Worm (Caenorhabditis elegans) whole organism, L4 larva: ENCODE measurements around the gene asm-3.

Experiments
- F10B5.3 ChIP-seq: sonication (generic microtip); optimal IDR thresholded peaks from 2 replicates; lab custom pipeline; 2016; ENCODE audit warnings: mild to moderate bottlenecking, missing genetic modification characterization, missing compliant biosample characterization
- Y48G9A.11 ChIP-seq: fragments of 200-800 bp; sonication (Bioruptor generic); IDR thresholded peaks from 2 replicates; pipeline ENCODE4 v1.3.6; 2022; ENCODE audit warnings: missing genetic modification reagents, missing genetic modification characterization, missing compliant biosample characterization
- Y75B8A.6 ChIP-seq: fragments of 200-800 bp; sonication (Bioruptor generic); IDR thresholded peaks from 2 replicates; pipeline ENCODE4 v1.3.6; 2022; ENCODE audit warnings: missing genetic modification reagents, missing genetic modification characterization, missing compliant biosample characterization
- attf-4 ChIP-seq: sonication (generic microtip); optimal IDR thresholded peaks from 3 replicates; lab custom pipeline; 2017; ENCODE audit warnings: missing biosample characterization, missing genetic modification characterization
- ceh-20 ChIP-seq: fragments of 200-800 bp; sonication (Bioruptor generic); IDR thresholded peaks from 2 replicates; pipeline ENCODE4 v1.3.6; 2022; ENCODE audit warnings: missing genetic modification reagents, missing genetic modification characterization, missing compliant biosample characterization
- ceh-28 ChIP-seq: fragments of 150-350 bp; optimal IDR thresholded peaks from 2 replicates; lab custom pipeline; 2014; ENCODE audit warnings: missing biosample characterization, missing genetic modification reagents, missing genetic modification characterization
- ceh-32 ChIP-seq: sonication (generic microtip); optimal IDR thresholded peaks from 2 replicates; lab custom pipeline; 2016; ENCODE audit warnings: mild to moderate bottlenecking, missing genetic modification characterization, missing compliant biosample characterization; ENCODE audit not compliant: poor library complexity
- ceh-44 ChIP-seq: fragments of 200-800 bp; sonication (Bioruptor generic); IDR thresholded peaks from 2 replicates; pipeline ENCODE4 v1.3.6; 2022; ENCODE audit warnings: missing genetic modification reagents, missing genetic modification characterization, missing compliant biosample characterization
- ces-1 ChIP-seq: fragments of 150-350 bp; sonication (generic microtip); optimal IDR thresholded peaks from 4 replicates; lab custom pipeline; 2014; ENCODE audit warnings: missing biosample characterization, missing genetic modification reagents, missing genetic modification characterization
- ctbp-1 ChIP-seq: fragments of 200-800 bp; sonication (Bioruptor generic); IDR thresholded peaks from 2 replicates; pipeline ENCODE4 v1.3.6; 2022; ENCODE audit warnings: missing genetic modification reagents, missing genetic modification characterization, missing compliant biosample characterization
- daf-16 ChIP-seq, 3 experiments: sonication (generic microtip); optimal IDR thresholded peaks; 2 replicates each; lab custom pipeline; 2016 to 2017; ENCODE audit warnings: missing genetic modification characterization in 3 of 3, missing genetic modification reagents in 3 of 3, mild to moderate bottlenecking in 2 of 3, missing compliant biosample characterization in 2 of 3, missing biosample characterization in 1 of 3, moderate library complexity in 1 of 3
- daf-8 ChIP-seq: fragments of 200-800 bp; sonication (Bioruptor generic); IDR thresholded peaks from 2 replicates; pipeline ENCODE4 v1.3.6; 2022; ENCODE audit warnings: missing genetic modification characterization, missing compliant biosample characterization
- dmd-6 ChIP-seq: fragments of 200-800 bp; sonication (Bioruptor generic); IDR thresholded peaks from 2 replicates; pipeline ENCODE4 v1.3.6; 2022; ENCODE audit warnings: missing genetic modification reagents, missing genetic modification characterization, missing compliant biosample characterization
- dmd-9 ChIP-seq: fragments of 200-800 bp; sonication (Bioruptor generic); IDR thresholded peaks from 2 replicates; pipeline ENCODE4 v1.3.6; 2022; ENCODE audit warnings: missing genetic modification reagents, missing genetic modification characterization, missing compliant biosample characterization
- egl-27 ChIP-seq: sonication (generic microtip); optimal IDR thresholded peaks from 3 replicates; lab custom pipeline; 2017; ENCODE audit warnings: missing biosample characterization, missing genetic modification reagents, missing genetic modification characterization
- fkh-10 ChIP-seq: fragments of 150-350 bp; optimal IDR thresholded peaks from 2 replicates; lab custom pipeline; 2014; ENCODE audit warnings: missing biosample characterization, missing genetic modification reagents, missing genetic modification characterization
- lin-1 ChIP-seq: fragments of 200-800 bp; sonication (Bioruptor generic); IDR thresholded peaks from 2 replicates; pipeline ENCODE4 v1.3.6; 2022; ENCODE audit warnings: missing genetic modification reagents, missing genetic modification characterization, missing compliant biosample characterization
- lin-13 ChIP-seq: fragments of 150-350 bp; optimal IDR thresholded peaks from 2 replicates; lab custom pipeline; 2014; ENCODE audit warnings: missing biosample characterization, missing genetic modification reagents, missing genetic modification characterization
- lin-29 ChIP-seq: fragments of 200-800 bp; sonication (Bioruptor generic); IDR thresholded peaks from 2 replicates; pipeline ENCODE4 v1.3.6; 2022; ENCODE audit warnings: missing genetic modification reagents, missing genetic modification characterization, missing compliant biosample characterization
- lsy-2 ChIP-seq, 2 experiments: fragments of 150-350 bp in 1 of 2; sonication (generic microtip) in 1 of 2; optimal IDR thresholded peaks; 2 replicates each; lab custom pipeline; 2014 to 2017; ENCODE audit warnings: missing biosample characterization in 2 of 2, missing genetic modification characterization in 2 of 2
- madf-5 ChIP-seq, 2 experiments: fragments of 200-800 bp; sonication (Bioruptor generic); IDR thresholded peaks; 2 replicates each; pipeline ENCODE4 v1.3.6; 2022; ENCODE audit warnings: missing compliant biosample characterization in 2 of 2, missing genetic modification characterization in 2 of 2
- mdt-29 ChIP-seq: fragments of 200-800 bp; sonication (Bioruptor generic); IDR thresholded peaks from 2 replicates; pipeline ENCODE4 v1.3.6; 2022; ENCODE audit warnings: missing genetic modification reagents, missing genetic modification characterization, missing compliant biosample characterization
- mxl-3 ChIP-seq: fragments of 200-800 bp; sonication (Bioruptor generic); optimal IDR thresholded peaks from 2 replicates; lab custom pipeline; 2018; ENCODE audit warnings: mild to moderate bottlenecking, missing genetic modification characterization, missing compliant biosample characterization
- nhr-11 ChIP-seq: fragments of 150-350 bp; optimal IDR thresholded peaks from 2 replicates; lab custom pipeline; 2014; ENCODE audit warnings: missing biosample characterization, missing genetic modification characterization
- nhr-237 ChIP-seq: sonication (generic microtip); optimal IDR thresholded peaks from 2 replicates; lab custom pipeline; 2017; ENCODE audit warnings: missing biosample characterization, missing genetic modification characterization
- nhr-25 ChIP-seq: sonication (generic microtip); optimal IDR thresholded peaks from 2 replicates; lab custom pipeline; 2017; ENCODE audit warnings: missing genetic modification characterization, mild to moderate bottlenecking, missing compliant biosample characterization, antibody characterized with exemption, moderate library complexity, borderline replicate concordance; ENCODE audit not compliant: insufficient read depth
- nhr-42 ChIP-seq: fragments of 200-800 bp; sonication (Bioruptor generic); IDR thresholded peaks from 2 replicates; pipeline ENCODE4 v1.3.6; 2022; ENCODE audit warnings: missing genetic modification characterization, missing compliant biosample characterization
- nhr-48 ChIP-seq: sonication (generic microtip); optimal IDR thresholded peaks from 2 replicates; lab custom pipeline; 2016; ENCODE audit warnings: mild to moderate bottlenecking, missing genetic modification characterization, missing compliant biosample characterization
- nhr-77 ChIP-seq: fragments of 150-350 bp; optimal IDR thresholded peaks from 2 replicates; lab custom pipeline; 2014; ENCODE audit warnings: missing biosample characterization, missing genetic modification characterization
- pqm-1 ChIP-seq: sonication (generic microtip); optimal IDR thresholded peaks from 2 replicates; lab custom pipeline; 2017; ENCODE audit warnings: missing biosample characterization, missing genetic modification characterization
- set-16 ChIP-seq: fragments of 200-800 bp; sonication (Bioruptor generic); IDR thresholded peaks from 2 replicates; pipeline ENCODE4 v1.3.6; 2022; ENCODE audit warnings: missing genetic modification reagents, missing genetic modification characterization, missing compliant biosample characterization
- tra-1 ChIP-seq: fragments of 200-800 bp; sonication (Bioruptor generic); IDR thresholded peaks from 2 replicates; pipeline ENCODE4 v1.3.6; 2022; ENCODE audit warnings: missing genetic modification reagents, missing genetic modification characterization, missing compliant biosample characterization
- unc-62 ChIP-seq, 3 experiments: fragments of 150-350 bp in 1 of 3; sonication (generic microtip); optimal IDR thresholded peaks in 2 of 3; peaks in 1 of 3; 1 replicate in 1 of 3; 2 replicates in 2 of 3; lab custom pipeline; 2014 to 2017; ENCODE audit warnings: missing biosample characterization in 3 of 3, missing genetic modification characterization in 3 of 3, missing genetic modification reagents in 3 of 3, missing genotype in 1 of 3
- zfp-2 ChIP-seq: sonication (generic microtip); optimal IDR thresholded peaks from 2 replicates; lab custom pipeline; 2016; ENCODE audit warnings: mild to moderate bottlenecking, missing genetic modification characterization, missing compliant biosample characterization
- ztf-11 ChIP-seq: fragments of 150-350 bp; optimal IDR thresholded peaks from 2 replicates; lab custom pipeline; 2014; ENCODE audit warnings: missing biosample characterization, missing genetic modification characterization

Gene asm-3

ce11 chrIV:563417-563816 lies 39.8 kb upstream of the asm-3 start:
- TF ChIP-seq daf-8 (GFP tag; lab: Robert Waterston, UW) = no peak
- peak; percentile 72 for TF ChIP-seq ces-1
- no peak for TF ChIP-seq nhr-237
- TF ChIP-seq ctbp-1 = 0 out of 2 replicates have a peak, but pooled peaks have one; percentile 23
- TF ChIP-seq egl-27 = no peak

DNA sequence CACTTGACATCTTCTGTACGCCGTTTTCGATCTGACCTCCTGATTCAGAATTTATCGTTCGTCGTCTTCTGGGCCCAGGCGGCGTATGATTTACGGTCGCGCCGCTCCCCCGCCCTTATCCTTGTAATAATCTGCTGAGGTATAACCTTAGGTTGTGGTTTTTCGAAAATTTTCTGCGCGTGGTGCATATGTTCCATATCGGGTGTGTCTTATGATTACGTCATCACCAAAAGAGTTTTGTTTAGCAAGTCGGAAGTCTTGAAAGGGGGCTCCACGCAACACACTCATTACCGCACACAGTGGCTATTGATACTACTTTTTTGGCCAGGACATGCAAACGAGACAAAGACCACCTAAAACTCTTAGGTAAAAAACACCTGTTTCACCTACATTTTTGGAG lies 37.2 kb upstream of the asm-3 start:
- TF ChIP-seq unc-62 (GFP tag; optimal IDR thresholded peaks at IDR 0.05 in 1 of 2; lab: Kevin White, UChicago) (peak in 1 of 2 experiments; percentile 83), unc-62 (tag; optimal IDR thresholded peaks at IDR 0.05; lab: Kevin White, UChicago) (no peak), F10B5.3 (tag; lab: Kevin White, UChicago) (no peak), madf-5 (GFP tag; IDR thresholded peaks at IDR 0.05; lab: Robert Waterston, UW) (no peak), Y48G9A.11 (GFP tag; lab: Robert Waterston, UW) (no peak), pqm-1 (no peak), lin-29 (GFP tag; lab: Robert Waterston, UW) (no peak), nhr-77 (no peak)

ce11 chrIV:560314-560713 lies 36.7 kb upstream of the asm-3 start:
- no peak for TF ChIP-seq ceh-44 (GFP tag; lab: Robert Waterston, UW)
- peak in 1 of 2 experiments; percentile 76 for TF ChIP-seq unc-62 (GFP tag; optimal IDR thresholded peaks at IDR 0.05 in 1 of 2; lab: Kevin White, UChicago)
- TF ChIP-seq unc-62 (tag; optimal IDR thresholded peaks at IDR 0.05; lab: Kevin White, UChicago) = no peak

DNA sequence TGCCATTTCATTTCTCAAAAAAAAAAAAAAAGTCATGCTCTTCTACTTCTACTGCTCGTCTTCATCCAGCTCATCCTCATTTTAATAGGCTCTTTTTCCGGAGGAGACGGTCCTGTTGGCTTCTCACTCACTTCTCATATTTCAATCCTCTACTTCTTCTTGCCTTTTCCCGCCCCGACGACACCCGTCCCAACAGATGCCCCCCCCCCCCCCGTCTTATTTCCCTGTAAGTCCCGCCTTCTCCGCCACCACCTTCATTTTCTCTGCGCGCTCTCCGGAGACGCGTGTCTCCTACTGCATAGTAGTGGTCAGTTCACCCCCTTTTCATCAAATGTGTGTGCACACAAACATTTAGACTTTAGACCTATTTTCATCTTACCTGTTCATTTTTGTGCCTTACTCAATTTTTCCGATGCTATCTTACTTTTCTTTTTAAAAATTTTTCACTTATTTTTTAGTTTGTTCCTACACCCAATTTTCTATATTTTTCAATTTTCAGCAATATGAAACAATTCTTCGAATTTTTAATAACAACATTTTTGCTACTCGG lies 35.2 kb upstream of the asm-3 start, which contains the start of gene efn-4:
efn-4 (plus strand) TSS at position 500 of the 550 bp plus-strand sequence.
- TF ChIP-seq set-16 (GFP tag; lab: Robert Waterston, UW) = peak; percentile 69
- TF ChIP-seq dmd-9 (GFP tag; lab: Robert Waterston, UW) = no peak

DNA sequence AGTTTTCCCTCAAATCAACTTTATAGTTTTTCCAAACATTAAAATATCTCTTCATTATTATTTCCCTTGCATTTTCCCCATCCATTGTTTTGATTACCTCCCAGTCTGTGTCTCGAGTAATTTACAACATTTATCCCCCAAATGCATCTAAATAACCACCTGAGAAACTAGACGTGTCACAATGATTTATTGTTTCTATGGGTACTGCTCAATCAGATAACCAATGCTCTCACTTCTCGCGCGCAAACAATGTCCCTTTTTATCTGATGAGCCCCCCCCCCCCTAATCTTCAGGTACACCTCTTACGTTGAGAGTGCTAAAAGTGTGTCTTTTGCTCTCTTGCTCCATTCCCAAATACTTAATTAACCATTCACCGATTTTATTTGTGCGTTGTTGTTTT lies 30.4 kb upstream of the asm-3 start:
- no peak for TF ChIP-seq dmd-9 (GFP tag; lab: Robert Waterston, UW)
- peak in 1 of 2 experiments; percentile 23 for TF ChIP-seq unc-62 (GFP tag; optimal IDR thresholded peaks at IDR 0.05 in 1 of 2; lab: Kevin White, UChicago)
- TF ChIP-seq unc-62 (tag; optimal IDR thresholded peaks at IDR 0.05; lab: Kevin White, UChicago) = no peak
- TF ChIP-seq lin-13 (GFP tag; lab: Kevin White, UChicago) = no peak

DNA sequence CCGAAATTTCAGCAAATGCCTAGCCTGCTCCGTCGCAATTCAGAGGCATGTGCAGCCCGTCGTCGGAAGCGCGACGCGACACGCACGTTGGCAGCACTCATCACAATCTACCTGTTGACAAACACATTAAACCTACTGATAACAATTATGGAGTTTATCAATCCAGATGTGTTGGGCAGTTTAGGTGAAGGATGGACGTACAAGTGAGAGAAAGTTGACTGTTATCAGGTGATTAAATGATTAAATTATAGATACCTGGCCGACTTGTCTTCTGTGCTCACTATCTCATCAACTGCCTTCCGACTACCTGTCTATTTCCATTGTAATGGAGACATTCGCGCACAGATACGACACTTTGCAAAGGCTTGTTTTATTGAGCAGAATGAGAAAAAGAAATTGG lies 28.3 kb upstream of the asm-3 start:
- TF ChIP-seq dmd-6 (GFP tag; lab: Robert Waterston, UW) = peak; percentile 91
- no peak for TF ChIP-seq fkh-10 (GFP tag; lab: Kevin White, UChicago)
- TF ChIP-seq Y48G9A.11 (GFP tag; lab: Robert Waterston, UW) = no peak
- no peak for TF ChIP-seq attf-4 (tag; lab: Kevin White, UChicago)
- peak; percentile 46 for TF ChIP-seq mxl-3
- TF ChIP-seq nhr-48 = peak; percentile 32
- peak in 1 of 2 experiments; percentile 70 for TF ChIP-seq daf-16 (GFP tag; optimal IDR thresholded peaks at IDR 0.05; lab: Kevin White, UChicago)
- peak; percentile 83 for TF ChIP-seq daf-16 (tag; optimal IDR thresholded peaks at IDR 0.05; lab: Kevin White, UChicago)
- TF ChIP-seq mdt-29 (GFP tag; lab: Robert Waterston, UW) = no peak
- TF ChIP-seq ceh-28 = no peak
- peak; percentile 90 for TF ChIP-seq lin-1 (GFP tag; lab: Robert Waterston, UW)
- peak in 1 of 2 experiments; percentile 31 for TF ChIP-seq unc-62 (GFP tag; optimal IDR thresholded peaks at IDR 0.05 in 1 of 2; lab: Kevin White, UChicago)
- TF ChIP-seq unc-62 (tag; optimal IDR thresholded peaks at IDR 0.05; lab: Kevin White, UChicago) = no peak
- 0 out of 2 replicates have a peak, but pooled peaks have one; percentile 40 for TF ChIP-seq ceh-20 (GFP tag; lab: Robert Waterston, UW)
- TF ChIP-seq nhr-42 (GFP tag; lab: Robert Waterston, UW) = no peak
- TF ChIP-seq pqm-1 = peak; percentile 59
- peak; percentile 91 for TF ChIP-seq tra-1
- TF ChIP-seq zfp-2 = no peak
- TF ChIP-seq nhr-11 (tag; lab: Kevin White, UChicago) = no peak
- TF ChIP-seq Y75B8A.6 = no peak
- TF ChIP-seq lsy-2 (tag; optimal IDR thresholded peaks at IDR 0.05; lab: Kevin White, UChicago) = no peak
- TF ChIP-seq ceh-32 = no peak
- TF ChIP-seq ztf-11 = no peak
- TF ChIP-seq nhr-77 = no peak
- no peak for TF ChIP-seq nhr-25 (tag; lab: Kevin White, UChicago)
